Fruit fly (Drosophila melanogaster) whole organism, prepupa: ENCODE results near the gene Gr32a.

Source experiments
- Blimp-1 ChIP-seq: fragments of 200-800 bp; sonication (Bioruptor generic); optimal IDR thresholded peaks from 3 replicates; lab custom pipeline; 2017; ENCODE audit warnings: missing biosample characterization, missing genetic modification characterization, mild to moderate bottlenecking, moderate library complexity, missing genetic modification reagents
- CG10631 ChIP-seq: fragments of 200-800 bp; sonication (Bioruptor generic); optimal IDR thresholded peaks from 2 replicates; lab custom pipeline; 2016; ENCODE audit warnings: missing biosample characterization, missing genetic modification characterization
- CG10669 ChIP-seq: fragments of 200-800 bp; sonication (Bioruptor generic); optimal IDR thresholded peaks from 3 replicates; lab custom pipeline; 2018; ENCODE audit warnings: missing biosample characterization, mild to moderate bottlenecking, missing genetic modification characterization, moderate library complexity
- CG11762 ChIP-seq: fragments of 200-800 bp; sonication (Bioruptor generic); optimal IDR thresholded peaks from 3 replicates; lab custom pipeline; 2016; ENCODE audit warnings: missing biosample characterization, missing genetic modification characterization; ENCODE audit not compliant: insufficient read depth
- CG11902 ChIP-seq: fragments of 200-800 bp; sonication (Bioruptor generic); optimal IDR thresholded peaks from 3 replicates; lab custom pipeline; 2016; ENCODE audit warnings: missing biosample characterization, missing genetic modification characterization
- CG1621 ChIP-seq: fragments of 200-800 bp; sonication (Bioruptor generic); optimal IDR thresholded peaks from 3 replicates; lab custom pipeline; 2018; ENCODE audit warnings: missing biosample characterization, mild to moderate bottlenecking, missing genetic modification characterization
- CG16779 ChIP-seq: fragments of 200-800 bp; sonication (Bioruptor generic); optimal IDR thresholded peaks from 3 replicates; lab custom pipeline; 2017; ENCODE audit warnings: missing biosample characterization, mild to moderate bottlenecking, missing genetic modification characterization
- CG3032 ChIP-seq: fragments of 200-800 bp; optimal IDR thresholded peaks from 2 replicates; lab custom pipeline; 2019; ENCODE audit warnings: missing biosample characterization, mild to moderate bottlenecking, missing genetic modification characterization, moderate library complexity
- CG31627 ChIP-seq: fragments of 200-800 bp; sonication (Bioruptor generic); optimal IDR thresholded peaks from 3 replicates; lab custom pipeline; 2016; ENCODE audit warnings: missing biosample characterization, missing genetic modification characterization
- CG32006 ChIP-seq: fragments of 200-800 bp; sonication (Bioruptor generic); optimal IDR thresholded peaks from 3 replicates; lab custom pipeline; 2017; ENCODE audit warnings: missing biosample characterization, mild to moderate bottlenecking, missing genetic modification characterization
- CG34406 ChIP-seq: fragments of 200-800 bp; sonication (Bioruptor generic); optimal IDR thresholded peaks from 3 replicates; lab custom pipeline; 2016; ENCODE audit warnings: missing biosample characterization, missing genetic modification characterization
- CG4318 ChIP-seq: fragments of 200-800 bp; sonication (Bioruptor generic); optimal IDR thresholded peaks from 3 replicates; lab custom pipeline; 2017; ENCODE audit warnings: missing biosample characterization, mild to moderate bottlenecking, missing genetic modification characterization
- CG6792 ChIP-seq: fragments of 200-800 bp; sonication (Bioruptor generic); optimal IDR thresholded peaks from 3 replicates; lab custom pipeline; 2016; ENCODE audit warnings: missing biosample characterization, missing genetic modification characterization
- CG6808 ChIP-seq: fragments of 200-800 bp; sonication (Bioruptor generic); optimal IDR thresholded peaks from 3 replicates; lab custom pipeline; 2017; ENCODE audit warnings: missing biosample characterization, missing genetic modification characterization, mild to moderate bottlenecking, moderate library complexity, missing genetic modification reagents
- CG6854 ChIP-seq: fragments of 200-800 bp; sonication (Bioruptor generic); optimal IDR thresholded peaks from 2 replicates; lab custom pipeline; 2017; ENCODE audit warnings: missing biosample characterization, mild to moderate bottlenecking, missing genetic modification characterization
- CG8119 ChIP-seq: fragments of 200-800 bp; sonication (Bioruptor generic); IDR thresholded peaks from 3 replicates; pipeline ENCODE4 v1.3.6; 2022; ENCODE audit warnings: missing biosample characterization, missing genetic modification characterization
- CG8319 ChIP-seq: fragments of 200-800 bp; sonication (Bioruptor generic); optimal IDR thresholded peaks from 3 replicates; lab custom pipeline; 2016; ENCODE audit warnings: missing biosample characterization, missing genetic modification characterization
- CG8632 ChIP-seq: fragments of 200-800 bp; sonication (Bioruptor generic); optimal IDR thresholded peaks from 3 replicates; lab custom pipeline; 2016; ENCODE audit warnings: missing biosample characterization, missing genetic modification characterization
- CG9139 ChIP-seq: fragments of 200-800 bp; sonication (Bioruptor generic); optimal IDR thresholded peaks from 3 replicates; lab custom pipeline; 2017; ENCODE audit warnings: missing biosample characterization, mild to moderate bottlenecking, missing genetic modification characterization
- Ets96B ChIP-seq: fragments of 200-800 bp; optimal IDR thresholded peaks from 2 replicates; lab custom pipeline; 2019; ENCODE audit warnings: missing biosample characterization, mild to moderate bottlenecking, missing genetic modification characterization, moderate library complexity
- Gug ChIP-seq: fragments of 200-800 bp; sonication (Bioruptor generic); IDR thresholded peaks from 2 replicates; pipeline ENCODE4 v1.3.6; 2022; ENCODE audit warnings: missing biosample characterization, missing genetic modification characterization
- Hr38 ChIP-seq: sonication (Bioruptor generic); optimal IDR thresholded peaks from 2 replicates; lab custom pipeline; 2016; ENCODE audit warnings: missing biosample characterization, missing genetic modification characterization
- Hr39 ChIP-seq: fragments of 200-800 bp; sonication (Bioruptor generic); optimal IDR thresholded peaks from 2 replicates; lab custom pipeline; 2016; ENCODE audit warnings: missing biosample characterization, missing genetic modification characterization
- Hr4 ChIP-seq: fragments of 200-800 bp; sonication (Bioruptor generic); optimal IDR thresholded peaks from 3 replicates; lab custom pipeline; 2016; ENCODE audit warnings: missing biosample characterization, missing genetic modification characterization
- Lpt ChIP-seq: fragments of 200-800 bp; sonication (Bioruptor generic); optimal IDR thresholded peaks from 3 replicates; lab custom pipeline; 2016; ENCODE audit warnings: missing biosample characterization, missing genetic modification characterization
- Met ChIP-seq: fragments of 200-800 bp; sonication (Bioruptor generic); optimal IDR thresholded peaks from 3 replicates; lab custom pipeline; 2016; ENCODE audit warnings: missing biosample characterization, missing genetic modification characterization
- OdsH ChIP-seq: fragments of 200-800 bp; sonication (Bioruptor generic); optimal IDR thresholded peaks from 3 replicates; lab custom pipeline; 2016; ENCODE audit warnings: missing biosample characterization, missing genetic modification characterization
- Smox ChIP-seq: fragments of 200-800 bp; sonication (Bioruptor generic); optimal IDR thresholded peaks from 3 replicates; lab custom pipeline; 2016; ENCODE audit warnings: missing biosample characterization, missing genetic modification characterization
- Sox102F ChIP-seq: fragments of 200-800 bp; sonication (Bioruptor generic); optimal IDR thresholded peaks from 2 replicates; lab custom pipeline; 2016; ENCODE audit warnings: missing biosample characterization, mild to moderate bottlenecking, missing genetic modification characterization
- Sox14 ChIP-seq: fragments of 200-800 bp; sonication (Bioruptor generic); optimal IDR thresholded peaks from 3 replicates; lab custom pipeline; 2016; ENCODE audit warnings: missing biosample characterization, missing genetic modification characterization
- Sox15 ChIP-seq: fragments of 200-800 bp; sonication (Bioruptor generic); optimal IDR thresholded peaks from 3 replicates; lab custom pipeline; 2016; ENCODE audit warnings: missing biosample characterization, missing genetic modification characterization
- achi ChIP-seq: fragments of 200-800 bp; sonication (Bioruptor generic); optimal IDR thresholded peaks from 3 replicates; lab custom pipeline; 2016; ENCODE audit warnings: missing biosample characterization, missing genetic modification characterization
- acj6 ChIP-seq: fragments of 200-800 bp; sonication (Bioruptor generic); optimal IDR thresholded peaks from 3 replicates; lab custom pipeline; 2016; ENCODE audit warnings: missing biosample characterization, missing genetic modification characterization
- cyc ChIP-seq: fragments of 200-800 bp; sonication (Bioruptor generic); optimal IDR thresholded peaks from 3 replicates; lab custom pipeline; 2016; ENCODE audit warnings: missing biosample characterization, missing genetic modification characterization
- dsx ChIP-seq: fragments of 200-800 bp; optimal IDR thresholded peaks from 3 replicates; lab custom pipeline; 2019; ENCODE audit warnings: missing biosample characterization, mild to moderate bottlenecking, missing genetic modification characterization, moderate library complexity; ENCODE audit not compliant: poor library complexity, severe bottlenecking
- eg ChIP-seq: fragments of 200-800 bp; sonication (Bioruptor generic); IDR thresholded peaks from 3 replicates; pipeline ENCODE4 v1.3.6; 2022; ENCODE audit warnings: missing biosample characterization, missing genetic modification characterization
- esn ChIP-seq: fragments of 200-800 bp; sonication (Bioruptor generic); optimal IDR thresholded peaks from 2 replicates; lab custom pipeline; 2016; ENCODE audit warnings: missing biosample characterization, mild to moderate bottlenecking, missing genetic modification characterization, moderate library complexity
- fd59A ChIP-seq: fragments of 200-800 bp; sonication (Bioruptor generic); optimal IDR thresholded peaks from 2 replicates; lab custom pipeline; 2017; ENCODE audit warnings: missing biosample characterization, mild to moderate bottlenecking, missing genetic modification characterization, missing genetic modification reagents
- fkh ChIP-seq: fragments of 200-800 bp; sonication (Bioruptor generic); optimal IDR thresholded peaks from 3 replicates; lab custom pipeline; 2017; ENCODE audit warnings: missing biosample characterization, mild to moderate bottlenecking, missing genetic modification characterization, moderate library complexity
- lz ChIP-seq: fragments of 200-800 bp; sonication (Bioruptor generic); optimal IDR thresholded peaks from 3 replicates; lab custom pipeline; 2016; ENCODE audit warnings: missing biosample characterization, missing genetic modification characterization
- net ChIP-seq: fragments of 200-800 bp; sonication (Bioruptor generic); optimal IDR thresholded peaks from 3 replicates; lab custom pipeline; 2016; ENCODE audit warnings: missing biosample characterization, missing genetic modification characterization
- salr ChIP-seq, 2 experiments: fragments of 200-800 bp; sonication (Bioruptor generic); optimal IDR thresholded peaks; 3 replicates each; lab custom pipeline; 2016 to 2018; ENCODE audit warnings: missing biosample characterization in 2 of 2, missing genetic modification characterization in 2 of 2, mild to moderate bottlenecking in 1 of 2
- spab ChIP-seq: fragments of 200-800 bp; sonication (Bioruptor generic); optimal IDR thresholded peaks from 2 replicates; lab custom pipeline; 2017; ENCODE audit warnings: missing biosample characterization, mild to moderate bottlenecking, missing genetic modification characterization, missing genetic modification reagents
- svp ChIP-seq: fragments of 200-800 bp; sonication (Bioruptor generic); peaks from one replicate; lab custom pipeline; 2016; ENCODE audit warnings: missing biosample characterization, missing genetic modification characterization

Gene Gr32a

dm6 chr2L:11065106-11065878 lies 48.5 kb upstream of the Gr32a start (continued):
- TF ChIP-seq esn (GFP tag; lab: Kevin White, UChicago) = peak; percentile 85
- peak; percentile 20 for TF ChIP-seq spab (GFP tag; lab: Kevin White, UChicago)
- TF ChIP-seq CG6854 (GFP tag; lab: Kevin White, UChicago) = no peak
- TF ChIP-seq CG11762 (GFP tag; lab: Kevin White, UChicago) = peak; percentile 47
- peak; percentile 47 for TF ChIP-seq Sox14 (GFP tag; lab: Kevin White, UChicago)
- TF ChIP-seq CG16779 (tag; lab: Kevin White, UChicago) = peak; percentile 35
- TF ChIP-seq CG34406 = peak; percentile 75
- TF ChIP-seq Met = peak; percentile 77
- peak; percentile 60 for TF ChIP-seq CG3032 (tag; lab: Kevin White, UChicago)
- TF ChIP-seq eg = peak; percentile 72
- TF ChIP-seq Sox102F = peak; percentile 77
- peak; percentile 58 for TF ChIP-seq cyc (GFP tag; lab: Kevin White, UChicago)
- peak; percentile 68 for TF ChIP-seq CG31627 (GFP tag; lab: Kevin White, UChicago)
- peak; percentile 51 for TF ChIP-seq Blimp-1 (GFP tag; lab: Kevin White, UChicago)

DNA sequence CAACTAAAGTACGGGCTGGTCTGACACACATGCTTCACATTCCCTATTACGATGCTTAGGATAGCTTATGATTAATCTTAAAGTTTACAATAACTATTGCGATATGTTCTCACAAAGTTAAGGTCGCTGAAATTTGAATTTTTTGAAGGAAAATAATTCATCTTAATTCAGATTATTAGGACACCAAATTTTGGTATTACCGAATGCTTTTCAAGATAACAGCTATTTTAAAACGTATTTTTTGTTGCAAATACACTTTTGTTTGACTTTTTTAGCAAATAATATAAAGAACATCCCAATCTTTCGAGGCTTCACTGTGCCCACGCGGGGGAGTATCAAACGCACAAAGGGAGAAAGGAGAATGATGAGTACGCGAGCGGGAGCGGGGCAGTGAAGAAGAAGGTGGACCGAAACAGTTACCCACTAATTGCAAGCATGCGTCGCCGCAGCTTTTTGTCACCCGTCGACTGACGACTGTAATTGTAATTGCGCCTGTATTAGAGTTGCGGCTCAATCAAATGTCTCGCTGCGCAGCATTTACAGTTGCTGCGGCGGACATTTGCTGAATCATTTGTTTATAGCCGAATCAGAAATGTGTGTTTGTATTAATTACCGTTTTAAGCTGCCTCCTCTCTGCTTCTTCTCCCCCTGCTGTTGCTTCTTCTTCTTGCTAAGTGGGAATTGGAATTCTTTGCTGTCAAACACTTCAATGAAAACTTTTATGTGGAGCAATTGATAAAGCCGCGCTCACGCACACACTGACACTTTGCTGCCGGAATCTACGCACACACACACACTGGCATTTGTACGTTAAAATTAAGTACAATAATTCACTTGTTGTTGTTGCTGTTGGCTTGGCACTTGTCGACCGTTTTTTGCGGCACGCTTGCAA lies 47.6 kb upstream of the Gr32a start:
- TF ChIP-seq CG34406 = peak; percentile 60
- TF ChIP-seq CG8319 (GFP tag; lab: Kevin White, UChicago) = peak; percentile 42
- peak; percentile 68 for TF ChIP-seq CG8119 (GFP tag; lab: Robert Waterston, UW)
- no peak for TF ChIP-seq CG1621 (tag; lab: Kevin White, UChicago)
- peak; percentile 81 for TF ChIP-seq Hr39 (GFP tag; lab: Kevin White, UChicago)
- no peak for TF ChIP-seq CG9139 (GFP tag; lab: Kevin White, UChicago)
- peak; percentile 25 for TF ChIP-seq CG8632
- no peak for TF ChIP-seq fkh (GFP tag; lab: Kevin White, UChicago)
- TF ChIP-seq eg = peak; percentile 72
- TF ChIP-seq CG11902 = peak; percentile 58
- peak; percentile 65 for TF ChIP-seq esn (GFP tag; lab: Kevin White, UChicago)
- TF ChIP-seq Hr4 (GFP tag; lab: Kevin White, UChicago) = peak; percentile 77
- no peak for TF ChIP-seq spab (GFP tag; lab: Kevin White, UChicago)
- peak; percentile 55 for TF ChIP-seq CG6792 (GFP tag; lab: Kevin White, UChicago)
- TF ChIP-seq svp = peak; percentile 75
- peak; percentile 60 for TF ChIP-seq Sox15
- TF ChIP-seq OdsH (GFP tag; lab: Kevin White, UChicago) = peak; percentile 53
- TF ChIP-seq fd59A (GFP tag; lab: Kevin White, UChicago) = peak; percentile 12
- TF ChIP-seq CG6854 (GFP tag; lab: Kevin White, UChicago) = no peak
- TF ChIP-seq Hr38 (GFP tag; lab: Kevin White, UChicago) = no peak
- TF ChIP-seq cyc (GFP tag; lab: Kevin White, UChicago) = peak; percentile 66
- no peak for TF ChIP-seq CG4318 (GFP tag; lab: Kevin White, UChicago)
- no peak for TF ChIP-seq CG16779 (tag; lab: Kevin White, UChicago)
- peak; percentile 46 for TF ChIP-seq Ets96B (tag; lab: Kevin White, UChicago)
- no peak for TF ChIP-seq CG6808 (GFP tag; lab: Kevin White, UChicago)
- TF ChIP-seq salr (GFP tag; optimal IDR thresholded peaks at IDR 0.05; lab: Kevin White, UChicago) = peak in 1 of 2 experiments; percentile 26
- peak; percentile 31; the same call in 1 of the 2 replicates for TF ChIP-seq Gug
- peak; percentile 46 for TF ChIP-seq Lpt (GFP tag; lab: Kevin White, UChicago)
- TF ChIP-seq net (GFP tag; lab: Kevin White, UChicago) = peak; percentile 41
- peak; percentile 54 for TF ChIP-seq CG10669 (GFP tag; lab: Kevin White, UChicago)
- TF ChIP-seq CG32006 (GFP tag; lab: Kevin White, UChicago) = peak; percentile 60
- TF ChIP-seq acj6 (GFP tag; lab: Kevin White, UChicago) = peak; percentile 69
- peak; percentile 79 for TF ChIP-seq Sox14 (GFP tag; lab: Kevin White, UChicago)
- no peak for TF ChIP-seq CG10631 (GFP tag; lab: Kevin White, UChicago)
- TF ChIP-seq Sox102F = peak; percentile 49
- TF ChIP-seq achi (GFP tag; lab: Kevin White, UChicago) = peak; percentile 60
- peak; percentile 58 for TF ChIP-seq Smox
- peak; percentile 74 for TF ChIP-seq lz (GFP tag; lab: Kevin White, UChicago)
- no peak for TF ChIP-seq dsx (GFP tag; lab: Kevin White, UChicago)
- peak; percentile 81 for TF ChIP-seq CG31627 (GFP tag; lab: Kevin White, UChicago)
- TF ChIP-seq Blimp-1 (GFP tag; lab: Kevin White, UChicago) = no peak
